Worm (Caenorhabditis elegans) whole organism, young adult: Measurements from ENCODE around the gene ptr-25.

Experiments used
- B0261.1 ChIP-seq: sonication (generic microtip); optimal IDR thresholded peaks from 2 replicates; lab custom pipeline; 2016; ENCODE audit warnings: mild to moderate bottlenecking, missing genetic modification characterization, moderate library complexity, missing compliant biosample characterization
- C17E4.6 ChIP-seq: fragments of 200-800 bp; sonication (Bioruptor generic); IDR thresholded peaks from 2 replicates; pipeline ENCODE4 v1.3.6; 2022; ENCODE audit warnings: missing genetic modification reagents, missing genetic modification characterization, missing compliant biosample characterization
- F22D6.2 ChIP-seq: sonication (generic microtip); optimal IDR thresholded peaks from 2 replicates; lab custom pipeline; 2016; ENCODE audit warnings: mild to moderate bottlenecking, missing genetic modification characterization, missing compliant biosample characterization
- F39B2.1 ChIP-seq: fragments of 200-800 bp; sonication (Bioruptor generic); IDR thresholded peaks from 2 replicates; pipeline ENCODE4 v1.3.6; 2022; ENCODE audit warnings: missing genetic modification reagents, missing genetic modification characterization, missing compliant biosample characterization
- F55B11.4 ChIP-seq: sonication (generic microtip); optimal IDR thresholded peaks from 2 replicates; lab custom pipeline; 2016; ENCODE audit warnings: missing compliant biosample characterization, missing genetic modification characterization, borderline replicate concordance; ENCODE audit not compliant: insufficient read depth
- F57A8.1 ChIP-seq: fragments of 200-800 bp; sonication (Bioruptor generic); optimal IDR thresholded peaks from 2 replicates; lab custom pipeline; 2018; ENCODE audit warnings: mild to moderate bottlenecking, missing genetic modification characterization, moderate library complexity, missing compliant biosample characterization
- K11D2.4 ChIP-seq: fragments of 200-800 bp; sonication (Bioruptor generic); IDR thresholded peaks from 2 replicates; pipeline ENCODE4 v1.3.6; 2022; ENCODE audit warnings: missing genetic modification reagents, missing genetic modification characterization, missing compliant biosample characterization
- T07F8.4 ChIP-seq: sonication (generic microtip); optimal IDR thresholded peaks from 2 replicates; lab custom pipeline; 2016; ENCODE audit warnings: mild to moderate bottlenecking, missing genetic modification characterization, moderate library complexity, missing compliant biosample characterization
- Y53F4B.3 ChIP-seq: fragments of 200-800 bp; sonication (Bioruptor generic); IDR thresholded peaks from 2 replicates; pipeline ENCODE4 v1.3.6; 2022; ENCODE audit warnings: missing genetic modification reagents, missing genetic modification characterization, missing compliant biosample characterization
- Y67H2A.10 ChIP-seq: fragments of 200-800 bp; sonication (Bioruptor generic); conservative IDR thresholded peaks from 2 replicates; pipeline ENCODE4 v1.3.6; 2022; ENCODE audit warnings: missing genetic modification reagents, missing genetic modification characterization, missing compliant biosample characterization
- aptf-2 ChIP-seq: fragments of 200-800 bp; sonication (Bioruptor generic); conservative IDR thresholded peaks from 2 replicates; pipeline ENCODE4 v1.3.6; 2022; ENCODE audit warnings: missing genetic modification reagents, missing genetic modification characterization, missing compliant biosample characterization
- atf-7 ChIP-seq: sonication (generic microtip); optimal IDR thresholded peaks from 2 replicates; lab custom pipeline; 2017; ENCODE audit warnings: mild to moderate bottlenecking, missing genetic modification characterization, missing compliant biosample characterization
- bed-1 ChIP-seq: fragments of 200-800 bp; sonication (Bioruptor generic); IDR thresholded peaks from 2 replicates; pipeline ENCODE4 v1.3.6; 2022; ENCODE audit warnings: missing genetic modification reagents, missing genetic modification characterization, missing compliant biosample characterization
- cebp-1 ChIP-seq, 2 experiments: fragments of 200-800 bp in 1 of 2; sonication (Bioruptor generic) in 1 of 2; sonication (generic microtip) in 1 of 2; IDR thresholded peaks in 1 of 2; optimal IDR thresholded peaks in 1 of 2; 2 replicates each; pipeline versions ENCODE4 v1.3.6 to Lab custom; 2017 to 2022; ENCODE audit warnings: missing compliant biosample characterization in 2 of 2, missing genetic modification characterization in 2 of 2, mild to moderate bottlenecking in 1 of 2, missing genetic modification reagents in 1 of 2, moderate library complexity in 1 of 2
- cebp-2 ChIP-seq: fragments of 200-800 bp; sonication (Bioruptor generic); IDR thresholded peaks from 2 replicates; pipeline ENCODE4 v1.3.6; 2022; ENCODE audit warnings: missing genetic modification characterization, missing compliant biosample characterization
- die-1 ChIP-seq: sonication (generic microtip); optimal IDR thresholded peaks from 2 replicates; lab custom pipeline; 2016; ENCODE audit warnings: missing genotype, mild to moderate bottlenecking, missing genetic modification characterization, missing compliant biosample characterization
- dox-1 ChIP-seq: fragments of 200-800 bp; sonication (Bioruptor generic); IDR thresholded peaks from 2 replicates; pipeline ENCODE4 v1.3.6; 2022; ENCODE audit warnings: missing genetic modification reagents, missing genetic modification characterization, missing compliant biosample characterization
- ets-4 ChIP-seq: fragments of 200-800 bp; sonication (Bioruptor generic); optimal IDR thresholded peaks from 2 replicates; lab custom pipeline; 2018; ENCODE audit warnings: mild to moderate bottlenecking, missing genetic modification characterization, missing compliant biosample characterization
- fkh-3 ChIP-seq: sonication (generic microtip); optimal IDR thresholded peaks from 2 replicates; lab custom pipeline; 2016; ENCODE audit warnings: mild to moderate bottlenecking, missing genetic modification characterization, missing compliant biosample characterization
- gei-17 ChIP-seq: fragments of 200-800 bp; sonication (Bioruptor generic); optimal IDR thresholded peaks from 2 replicates; lab custom pipeline; 2018; ENCODE audit warnings: mild to moderate bottlenecking, missing genetic modification characterization, missing compliant biosample characterization
- hlh-26 ChIP-seq: fragments of 200-800 bp; sonication (Bioruptor generic); conservative IDR thresholded peaks from 2 replicates; pipeline ENCODE4 v1.3.6; 2022; ENCODE audit warnings: missing genetic modification reagents, missing genetic modification characterization, missing compliant biosample characterization
- hmg-1.2 ChIP-seq: fragments of 200-800 bp; sonication (Bioruptor generic); IDR thresholded peaks from 2 replicates; pipeline ENCODE4 v1.3.6; 2022; ENCODE audit warnings: missing genetic modification reagents, missing genetic modification characterization, missing compliant biosample characterization
- hsf-1 ChIP-seq: fragments of 200-800 bp; sonication (Bioruptor generic); IDR thresholded peaks from 2 replicates; pipeline ENCODE4 v1.3.6; 2022; ENCODE audit warnings: missing genetic modification reagents, missing genetic modification characterization, missing compliant biosample characterization
- lag-1 ChIP-seq: fragments of 200-800 bp; sonication (Bioruptor generic); IDR thresholded peaks from 2 replicates; pipeline ENCODE4 v1.3.6; 2022; ENCODE audit warnings: missing genetic modification reagents, missing genetic modification characterization, missing compliant biosample characterization
- let-607 ChIP-seq, 2 experiments: fragments of 200-800 bp in 1 of 2; sonication (Bioruptor generic) in 1 of 2; sonication (generic microtip) in 1 of 2; optimal IDR thresholded peaks; 2 replicates each; lab custom pipeline; 2016 to 2018; ENCODE audit warnings: mild to moderate bottlenecking in 2 of 2, missing compliant biosample characterization in 2 of 2, missing genetic modification characterization in 2 of 2, moderate library complexity in 2 of 2, missing genotype in 1 of 2
- lin-40 ChIP-seq: sonication (generic microtip); optimal IDR thresholded peaks from 2 replicates; lab custom pipeline; 2016; ENCODE audit warnings: missing genetic modification characterization, mild to moderate bottlenecking, missing compliant biosample characterization, missing genotype, missing genetic modification reagents
- lin-54 ChIP-seq: fragments of 200-800 bp; sonication (Bioruptor generic); optimal IDR thresholded peaks from 2 replicates; lab custom pipeline; 2018; ENCODE audit warnings: mild to moderate bottlenecking, missing genetic modification characterization, missing compliant biosample characterization
- madf-3 ChIP-seq: fragments of 200-800 bp; sonication (Bioruptor generic); IDR thresholded peaks from 2 replicates; pipeline ENCODE4 v1.3.6; 2022; ENCODE audit warnings: missing genetic modification reagents, missing genetic modification characterization, missing compliant biosample characterization
- mel-28 ChIP-seq: sonication (generic microtip); optimal IDR thresholded peaks from 2 replicates; lab custom pipeline; 2016; ENCODE audit warnings: borderline replicate concordance, mild to moderate bottlenecking, missing genetic modification characterization, missing compliant biosample characterization
- mxl-1 ChIP-seq: sonication (generic microtip); optimal IDR thresholded peaks from 2 replicates; lab custom pipeline; 2016; ENCODE audit warnings: missing genetic modification characterization, missing compliant biosample characterization
- rec-8 ChIP-seq, 2 experiments: sonication (generic microtip); optimal IDR thresholded peaks; 2 replicates each; lab custom pipeline; 2016; ENCODE audit warnings: mild to moderate bottlenecking in 2 of 2, missing genetic modification characterization in 2 of 2, missing genetic modification reagents in 2 of 2, missing genotype in 2 of 2, missing biosample characterization in 1 of 2, missing compliant biosample characterization in 1 of 2, moderate library complexity in 1 of 2
- rpc-1 ChIP-seq, 2 experiments: fragments of 150-350 bp in 1 of 2; sonication (generic microtip) in 1 of 2; optimal IDR thresholded peaks; 2 replicates each; lab custom pipeline; 2014 to 2018; ENCODE audit warnings: missing biosample characterization in 1 of 2, missing genetic modification characterization in 1 of 2, missing genetic modification reagents in 1 of 2, missing genotype in 1 of 2
- snpc-1.3 ChIP-seq: sonication (generic microtip); optimal IDR thresholded peaks from 2 replicates; lab custom pipeline; 2017; ENCODE audit warnings: missing genetic modification characterization, mild to moderate bottlenecking, missing compliant biosample characterization, antibody characterized with exemption, moderate library complexity, missing genotype, missing genetic modification reagents; ENCODE audit not compliant: insufficient read depth
- snpc-4 ChIP-seq, 5 experiments: fragments of 150-350 bp in 1 of 5; sonication (generic microtip) in 4 of 5; optimal IDR thresholded peaks; 2 replicates each; lab custom pipeline; 2014 to 2018; ENCODE audit warnings: missing genetic modification characterization in 5 of 5, missing biosample characterization in 3 of 5, antibody characterized with exemption in 2 of 5, mild to moderate bottlenecking in 2 of 5, missing compliant biosample characterization in 2 of 5, missing genotype in 2 of 5, moderate library complexity in 2 of 5, missing genetic modification reagents in 1 of 5
- tbp1 ChIP-seq: fragments of 200-800 bp; sonication (Bioruptor generic); optimal IDR thresholded peaks from 2 replicates; lab custom pipeline; 2018; ENCODE audit warnings: mild to moderate bottlenecking, missing genetic modification characterization, missing compliant biosample characterization
- tbx-9 ChIP-seq: sonication (generic microtip); optimal IDR thresholded peaks from 2 replicates; lab custom pipeline; 2016; ENCODE audit warnings: borderline replicate concordance, missing genetic modification characterization, inconsistent platforms, missing compliant biosample characterization
- unc-130 ChIP-seq: sonication (generic microtip); optimal IDR thresholded peaks from 2 replicates; lab custom pipeline; 2016; ENCODE audit warnings: missing genetic modification reagents, missing genetic modification characterization, missing compliant biosample characterization
- zim-3 ChIP-seq: sonication (generic microtip); optimal IDR thresholded peaks from 2 replicates; lab custom pipeline; 2017; ENCODE audit warnings: mild to moderate bottlenecking, missing genetic modification characterization, moderate library complexity, missing compliant biosample characterization
- ztf-26 ChIP-seq: sonication (generic microtip); optimal IDR thresholded peaks from 2 replicates; lab custom pipeline; 2017; ENCODE audit warnings: missing genetic modification characterization, missing compliant biosample characterization
- ztf-3 ChIP-seq: fragments of 200-800 bp; sonication (Bioruptor generic); optimal IDR thresholded peaks from 2 replicates; lab custom pipeline; 2018; ENCODE audit warnings: mild to moderate bottlenecking, missing genetic modification characterization, missing compliant biosample characterization

Gene ptr-25

DNA sequence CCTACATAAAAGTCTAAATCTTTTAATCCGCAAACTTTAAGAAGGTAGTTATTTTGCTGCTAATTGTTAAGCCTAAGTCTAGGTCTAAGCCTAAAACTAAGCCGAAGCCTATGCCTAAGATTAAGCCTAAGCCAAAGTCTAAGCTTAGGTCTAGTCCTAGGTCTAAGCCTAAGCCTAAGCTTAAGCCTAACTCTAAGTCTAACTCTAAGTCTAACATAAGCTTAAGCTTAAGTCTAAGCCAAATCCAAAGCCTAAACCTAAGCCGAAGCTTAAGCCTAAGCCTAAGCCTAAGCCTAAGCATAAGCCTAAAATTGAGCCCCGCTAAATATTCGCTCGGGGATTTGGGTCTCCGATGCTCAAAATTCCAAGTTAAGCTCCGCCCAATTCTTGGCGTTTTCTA lies 33.3 kb downstream of the ptr-25 start:
- TF ChIP-seq F39B2.1 (GFP tag; lab: Robert Waterston, UW) (no peak), unc-130 (no peak), bed-1 (GFP tag; lab: Robert Waterston, UW) (no peak), tbx-9 (tag; lab: Kevin White, UChicago) (no peak), mxl-1 (tag; lab: Kevin White, UChicago) (no peak), die-1 (no peak), T07F8.4 (no peak), F57A8.1 (GFP tag; lab: Kevin White, UChicago) (no peak), gei-17 (no peak), Y53F4B.3 (GFP tag; lab: Robert Waterston, UW) (no peak), cebp-2 (GFP tag; lab: Robert Waterston, UW) (no peak), F22D6.2 (no peak), fkh-3 (no peak), ztf-3 (GFP tag; lab: Kevin White, UChicago) (no peak), atf-7 (tag; lab: Kevin White, UChicago) (no peak), rpc-1 (optimal IDR thresholded peaks at IDR 0.05; lab: Kevin White, UChicago) (no peak), rpc-1 (tag; optimal IDR thresholded peaks at IDR 0.05; lab: Kevin White, UChicago) (no peak), aptf-2 (GFP tag; lab: Robert Waterston, UW) (no peak)

DNA sequence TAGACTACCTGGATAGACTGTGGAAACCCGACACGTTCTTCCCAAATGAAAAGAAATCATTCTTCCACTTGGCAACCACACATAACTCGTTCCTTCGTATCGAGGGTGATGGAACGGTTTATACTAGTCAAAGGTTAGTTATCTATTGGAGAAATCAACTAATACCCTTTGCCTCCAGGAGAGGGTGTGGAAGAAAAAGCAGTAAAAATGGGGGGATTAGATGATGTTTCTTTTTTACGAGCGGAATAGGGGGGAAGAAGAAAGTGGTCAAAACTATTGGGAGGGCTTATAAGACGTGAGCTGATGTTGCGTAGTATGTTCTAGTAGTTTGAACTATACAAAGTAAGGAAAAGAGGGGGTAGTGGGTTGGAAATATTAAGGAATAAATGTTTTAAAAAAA lies 35.1 kb downstream of the ptr-25 start:
- TF ChIP-seq F55B11.4 (no peak), K11D2.4 (no peak), hlh-26 (GFP tag; lab: Robert Waterston, UW) (no peak), C17E4.6 (GFP tag; lab: Robert Waterston, UW) (no peak), B0261.1 (tag; lab: Kevin White, UChicago) (no peak), lin-54 (GFP tag; lab: Kevin White, UChicago) (no peak)

DNA sequence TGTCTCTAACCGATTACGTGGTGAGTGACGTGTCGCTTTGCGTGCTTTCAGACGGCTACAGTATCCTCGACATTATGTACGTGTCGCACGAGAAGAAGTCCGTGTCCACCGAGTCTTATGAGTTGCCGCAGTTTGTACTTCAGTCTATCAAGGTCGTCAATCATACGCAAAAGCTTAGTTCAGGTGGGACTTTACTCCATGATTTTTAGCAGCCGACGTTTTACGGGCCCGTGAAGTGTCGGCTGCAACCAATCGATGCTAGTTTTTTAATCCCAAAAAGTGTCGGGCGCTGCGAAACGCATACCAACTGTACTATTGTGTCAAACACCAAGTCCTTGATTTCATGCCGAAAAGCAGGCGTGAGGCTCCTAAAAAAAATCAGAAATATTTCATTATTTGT lies 36.9 kb downstream of the ptr-25 start:
- TF ChIP-seq snpc-4 (GFP tag; optimal IDR thresholded peaks at IDR 0.05; lab: Kevin White, UChicago) (peak; percentile 21), snpc-4 (tag; optimal IDR thresholded peaks at IDR 0.05; lab: Kevin White, UChicago) (peak in 3 of 4 experiments; percentile 53 to 74 (median 59)), tbp1 (GFP tag; lab: Kevin White, UChicago) (no peak)
- TF ChIP-seq, all 124 proteins: peak for 1

DNA sequence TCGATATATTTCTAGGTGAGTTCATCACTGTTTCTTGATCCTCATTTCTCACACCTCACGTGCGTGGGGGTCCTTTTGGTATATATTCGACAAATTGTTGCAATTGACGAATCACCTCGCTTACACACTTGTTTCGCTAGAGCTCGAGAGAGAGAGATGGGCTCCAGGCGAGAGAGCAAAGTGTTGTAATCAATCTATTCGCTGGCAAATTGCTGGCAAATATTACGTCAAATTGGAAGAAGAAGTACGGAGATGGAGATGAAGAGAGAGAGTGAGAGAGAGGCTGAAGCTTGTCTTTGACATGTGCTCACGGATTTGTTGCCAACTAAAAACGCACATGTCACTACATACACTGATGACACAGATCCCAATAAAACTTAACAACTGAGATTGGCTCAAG lies 38.0 kb downstream of the ptr-25 start:
- TF ChIP-seq cebp-1 (GFP tag; IDR thresholded peaks at IDR 0.05; lab: Robert Waterston, UW): no peak
- peak; percentile 3 for TF ChIP-seq cebp-1 (tag; optimal IDR thresholded peaks at IDR 0.05; lab: Kevin White, UChicago)
- TF ChIP-seq snpc-1.3: no peak

DNA sequence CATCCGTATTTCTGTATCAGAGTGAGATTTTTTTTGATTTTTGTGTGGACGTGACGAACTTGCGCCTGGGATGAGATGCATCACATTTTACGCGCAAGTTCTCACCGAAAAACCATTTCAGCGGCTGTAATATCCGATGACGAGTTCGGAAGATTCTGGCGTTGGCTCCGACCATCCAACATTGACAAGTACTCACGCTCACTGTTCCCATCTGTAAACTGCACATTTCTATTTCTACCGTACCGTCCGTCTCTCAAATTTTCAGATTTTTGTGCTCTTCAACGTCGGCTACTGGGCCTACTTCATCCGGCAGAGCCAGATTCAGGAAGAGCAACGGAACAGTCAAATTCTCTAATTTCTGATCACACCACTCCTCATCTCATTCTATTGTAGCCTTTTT lies 39.5 kb downstream of the ptr-25 start:
- TF ChIP-seq madf-3 (GFP tag; lab: Robert Waterston, UW): 0 out of 2 replicates have a peak, but pooled peaks have one; percentile 65
- no peak for TF ChIP-seq lag-1 (GFP tag; lab: Robert Waterston, UW)
- TF ChIP-seq bed-1 (GFP tag; lab: Robert Waterston, UW): no peak
- TF ChIP-seq F22D6.2: no peak

DNA sequence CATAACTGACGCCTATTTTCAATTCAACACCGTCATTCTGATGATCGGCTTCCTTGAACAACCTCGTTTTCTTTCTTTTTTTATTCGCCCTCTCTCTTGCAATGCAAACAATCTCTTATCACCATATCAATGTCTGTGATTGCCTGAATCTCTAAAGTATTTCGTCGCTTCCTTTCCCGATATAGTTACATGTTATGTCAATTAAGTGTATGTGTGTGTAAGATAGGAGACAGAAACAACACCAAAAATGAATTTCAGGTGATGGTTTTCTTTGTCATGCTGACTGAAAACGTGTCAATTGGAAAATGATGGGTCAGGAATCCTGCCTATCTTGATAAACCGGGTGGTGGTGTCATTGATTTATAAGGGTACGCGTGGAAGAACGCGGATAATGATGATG lies 45.4 kb downstream of the ptr-25 start:
- no peak for TF ChIP-seq hmg-1.2 (GFP tag; lab: Robert Waterston, UW)
- peak; percentile 69 for TF ChIP-seq dox-1 (GFP tag; lab: Robert Waterston, UW)
- no peak for TF ChIP-seq mel-28 (tag; lab: Kevin White, UChicago)
- TF ChIP-seq lin-40 (tag; lab: Kevin White, UChicago): peak; percentile 30
- TF ChIP-seq rec-8 (tag; optimal IDR thresholded peaks at IDR 0.05; lab: Kevin White, UChicago): no peak
- peak; percentile 5 for TF ChIP-seq lin-54 (GFP tag; lab: Kevin White, UChicago)
- no peak for TF ChIP-seq zim-3
- TF ChIP-seq Y67H2A.10 (GFP tag; lab: Robert Waterston, UW): no peak
- peak; percentile 89 to 91 for TF ChIP-seq let-607 (tag; optimal IDR thresholded peaks at IDR 0.05; lab: Kevin White, UChicago)
- peak; percentile 35 for TF ChIP-seq ets-4 (GFP tag; lab: Kevin White, UChicago)
- TF ChIP-seq ztf-26: peak; percentile 15
- TF ChIP-seq hsf-1 (GFP tag; lab: Robert Waterston, UW): no peak
